Worm (Caenorhabditis elegans) whole organism, young adult: ENCODE measurements around the gene C25F9.12.

ENCODE experiments used
- D2030.7 ChIP-seq: fragments of 200-800 bp; sonication (Bioruptor generic); IDR thresholded peaks from 2 replicates; pipeline ENCODE4 v1.3.6; 2022; ENCODE audit warnings: missing genetic modification reagents, missing genetic modification characterization, missing compliant biosample characterization
- F22D6.2 ChIP-seq: sonication (generic microtip); optimal IDR thresholded peaks from 2 replicates; lab custom pipeline; 2016; ENCODE audit warnings: mild to moderate bottlenecking, missing genetic modification characterization, missing compliant biosample characterization
- F57A8.1 ChIP-seq: fragments of 200-800 bp; sonication (Bioruptor generic); optimal IDR thresholded peaks from 2 replicates; lab custom pipeline; 2018; ENCODE audit warnings: mild to moderate bottlenecking, missing genetic modification characterization, moderate library complexity, missing compliant biosample characterization
- aptf-3 ChIP-seq: fragments of 200-800 bp; sonication (Bioruptor generic); IDR thresholded peaks from 2 replicates; pipeline ENCODE4 v1.3.6; 2022; ENCODE audit warnings: missing genetic modification characterization, missing compliant biosample characterization
- atf-7 ChIP-seq: sonication (generic microtip); optimal IDR thresholded peaks from 2 replicates; lab custom pipeline; 2017; ENCODE audit warnings: mild to moderate bottlenecking, missing genetic modification characterization, missing compliant biosample characterization
- cebp-1 ChIP-seq, 2 experiments: fragments of 200-800 bp in 1 of 2; sonication (Bioruptor generic) in 1 of 2; sonication (generic microtip) in 1 of 2; IDR thresholded peaks in 1 of 2; optimal IDR thresholded peaks in 1 of 2; 2 replicates each; pipeline versions ENCODE4 v1.3.6 to Lab custom; 2017 to 2022; ENCODE audit warnings: missing compliant biosample characterization in 2 of 2, missing genetic modification characterization in 2 of 2, mild to moderate bottlenecking in 1 of 2, missing genetic modification reagents in 1 of 2, moderate library complexity in 1 of 2
- ceh-100 ChIP-seq: fragments of 200-800 bp; sonication (Bioruptor generic); IDR thresholded peaks from 2 replicates; pipeline ENCODE4 v1.3.6; 2022; ENCODE audit warnings: missing genetic modification reagents, missing genetic modification characterization, missing compliant biosample characterization
- ceh-40 ChIP-seq: fragments of 200-800 bp; sonication (Bioruptor generic); IDR thresholded peaks from 2 replicates; pipeline ENCODE4 v1.3.6; 2022; ENCODE audit warnings: missing genetic modification characterization, missing compliant biosample characterization
- chd-7 ChIP-seq: sonication (generic microtip); optimal IDR thresholded peaks from 2 replicates; lab custom pipeline; 2016; ENCODE audit warnings: mild to moderate bottlenecking, missing genetic modification characterization, moderate library complexity, missing compliant biosample characterization
- dox-1 ChIP-seq: fragments of 200-800 bp; sonication (Bioruptor generic); IDR thresholded peaks from 2 replicates; pipeline ENCODE4 v1.3.6; 2022; ENCODE audit warnings: missing genetic modification reagents, missing genetic modification characterization, missing compliant biosample characterization
- egl-18 ChIP-seq: fragments of 200-800 bp; sonication (Bioruptor generic); IDR thresholded peaks from 2 replicates; pipeline ENCODE4 v1.3.6; 2022; ENCODE audit warnings: missing genetic modification reagents, missing genetic modification characterization, missing compliant biosample characterization
- ets-4 ChIP-seq: fragments of 200-800 bp; sonication (Bioruptor generic); optimal IDR thresholded peaks from 2 replicates; lab custom pipeline; 2018; ENCODE audit warnings: mild to moderate bottlenecking, missing genetic modification characterization, missing compliant biosample characterization
- hmg-1.2 ChIP-seq: fragments of 200-800 bp; sonication (Bioruptor generic); IDR thresholded peaks from 2 replicates; pipeline ENCODE4 v1.3.6; 2022; ENCODE audit warnings: missing genetic modification reagents, missing genetic modification characterization, missing compliant biosample characterization
- lin-26 ChIP-seq: fragments of 200-800 bp; sonication (Bioruptor generic); IDR thresholded peaks from 2 replicates; pipeline ENCODE4 v1.3.6; 2022; ENCODE audit warnings: missing genetic modification reagents, missing genetic modification characterization, missing compliant biosample characterization
- madf-6 ChIP-seq: fragments of 200-800 bp; sonication (Bioruptor generic); IDR thresholded peaks from 2 replicates; pipeline ENCODE4 v1.3.6; 2022; ENCODE audit warnings: missing genetic modification reagents, missing genetic modification characterization, missing compliant biosample characterization
- mel-28 ChIP-seq: sonication (generic microtip); optimal IDR thresholded peaks from 2 replicates; lab custom pipeline; 2016; ENCODE audit warnings: borderline replicate concordance, mild to moderate bottlenecking, missing genetic modification characterization, missing compliant biosample characterization
- mxl-1 ChIP-seq: sonication (generic microtip); optimal IDR thresholded peaks from 2 replicates; lab custom pipeline; 2016; ENCODE audit warnings: missing genetic modification characterization, missing compliant biosample characterization
- nhr-80 ChIP-seq: sonication (generic microtip); optimal IDR thresholded peaks from 2 replicates; lab custom pipeline; 2016; ENCODE audit warnings: missing genetic modification characterization, missing compliant biosample characterization
- somi-1 ChIP-seq: fragments of 200-800 bp; sonication (Bioruptor generic); optimal IDR thresholded peaks from 2 replicates; lab custom pipeline; 2018; ENCODE audit warnings: mild to moderate bottlenecking, missing genetic modification characterization, missing compliant biosample characterization
- tbp1 ChIP-seq: fragments of 200-800 bp; sonication (Bioruptor generic); optimal IDR thresholded peaks from 2 replicates; lab custom pipeline; 2018; ENCODE audit warnings: mild to moderate bottlenecking, missing genetic modification characterization, missing compliant biosample characterization
- xnd-1 ChIP-seq: sonication (generic microtip); optimal IDR thresholded peaks from 2 replicates; lab custom pipeline; 2016; ENCODE audit warnings: missing genotype, missing genetic modification reagents, missing genetic modification characterization, missing compliant biosample characterization
- zfh-2 ChIP-seq: fragments of 200-800 bp; sonication (Bioruptor generic); conservative IDR thresholded peaks from 2 replicates; pipeline ENCODE4 v1.3.6; 2022; ENCODE audit warnings: missing genetic modification reagents, missing genetic modification characterization, missing compliant biosample characterization
- zim-3 ChIP-seq: sonication (generic microtip); optimal IDR thresholded peaks from 2 replicates; lab custom pipeline; 2017; ENCODE audit warnings: mild to moderate bottlenecking, missing genetic modification characterization, moderate library complexity, missing compliant biosample characterization
- ztf-18 ChIP-seq: sonication (generic microtip); optimal IDR thresholded peaks from 2 replicates; lab custom pipeline; 2016; ENCODE audit warnings: missing genotype, mild to moderate bottlenecking, missing genetic modification characterization, missing compliant biosample characterization
- ztf-28 ChIP-seq: fragments of 200-800 bp; sonication (Bioruptor generic); IDR thresholded peaks from 2 replicates; pipeline ENCODE4 v1.3.6; 2022; ENCODE audit warnings: missing genetic modification reagents, missing genetic modification characterization, missing compliant biosample characterization

Gene C25F9.12

DNA sequence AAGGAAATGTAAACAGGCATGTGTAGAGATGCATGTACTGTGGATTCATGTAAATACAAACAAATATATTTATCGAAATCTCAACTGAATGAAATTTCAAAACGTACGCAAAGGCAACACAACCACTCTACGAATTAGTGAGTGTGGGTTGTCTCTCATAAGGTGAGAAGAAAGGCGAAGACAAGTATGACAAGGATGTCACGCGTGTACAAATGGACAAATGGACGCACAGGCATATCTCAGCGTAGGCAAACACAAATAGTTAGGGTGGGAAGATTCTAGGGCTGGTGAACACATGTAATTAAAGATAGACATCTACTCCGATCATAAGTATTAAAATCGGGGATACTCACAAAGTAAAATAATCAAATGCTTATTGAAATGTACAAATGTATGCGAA lies 25.3 kb upstream of the C25F9.12 start:
- TF ChIP-seq zfh-2 (GFP tag; lab: Robert Waterston, UW) = no peak
- no peak for TF ChIP-seq F57A8.1 (GFP tag; lab: Kevin White, UChicago)
- TF ChIP-seq zim-3 (tag; lab: Kevin White, UChicago) = peak; percentile 0
- no peak for TF ChIP-seq mxl-1 (tag; lab: Kevin White, UChicago)
- 0 out of 2 replicates have a peak, but pooled peaks have one; percentile 26 for TF ChIP-seq lin-26 (GFP tag; lab: Robert Waterston, UW)

DNA sequence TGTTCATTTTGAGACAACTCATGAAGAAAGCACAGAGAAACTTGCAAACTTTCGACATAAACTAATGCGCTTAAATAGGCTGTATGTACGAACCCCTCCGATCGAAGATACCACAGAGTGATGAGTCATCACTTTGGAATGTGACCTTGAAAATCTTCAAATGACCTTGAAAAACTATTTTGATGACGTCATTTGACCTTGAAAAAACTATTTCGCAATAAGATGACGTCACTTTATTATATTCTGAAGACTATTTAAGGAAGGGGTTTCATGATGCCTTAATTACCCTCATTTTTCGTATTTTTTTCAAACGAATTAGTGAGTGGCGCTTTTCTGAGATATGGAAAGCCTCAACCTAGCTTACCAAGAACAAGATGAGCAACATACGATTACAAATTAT lies 18.4 kb upstream of the C25F9.12 start, which contains the start of gene C25F9.2:
C25F9.2 (plus strand) TSS at position 341 of the 400 bp plus-strand sequence.
- TF ChIP-seq xnd-1 (tag; lab: Kevin White, UChicago) = no peak
- peak; percentile 57 for TF ChIP-seq atf-7 (tag; lab: Kevin White, UChicago)

DNA sequence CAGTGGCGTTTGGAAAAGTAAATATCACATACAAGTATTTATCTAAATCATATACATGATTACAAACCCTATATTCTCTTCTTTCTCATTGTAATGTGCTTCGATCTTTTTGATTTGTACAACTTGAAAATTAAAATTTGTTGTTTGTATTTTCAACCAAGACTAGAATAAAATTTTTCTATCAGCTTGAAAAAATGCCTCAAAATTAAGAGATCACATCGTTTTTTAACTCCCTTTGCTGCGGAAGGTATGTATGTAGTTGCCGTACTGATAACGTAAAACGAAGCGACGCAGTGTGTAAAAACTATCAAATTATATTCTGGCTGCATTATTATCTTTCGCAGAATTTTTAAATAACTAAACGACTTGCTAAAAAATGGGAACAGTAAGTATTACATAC lies 15.1 kb upstream of the C25F9.12 start, which contains the start of gene C25F9.15:
C25F9.15 (plus strand) TSS at position 301 of the 400 bp plus-strand sequence.
- TF ChIP-seq nhr-80 (tag; lab: Kevin White, UChicago) (peak; percentile 3), ztf-18 (no peak)
- TF ChIP-seq, all 124 proteins: peak for 1

DNA sequence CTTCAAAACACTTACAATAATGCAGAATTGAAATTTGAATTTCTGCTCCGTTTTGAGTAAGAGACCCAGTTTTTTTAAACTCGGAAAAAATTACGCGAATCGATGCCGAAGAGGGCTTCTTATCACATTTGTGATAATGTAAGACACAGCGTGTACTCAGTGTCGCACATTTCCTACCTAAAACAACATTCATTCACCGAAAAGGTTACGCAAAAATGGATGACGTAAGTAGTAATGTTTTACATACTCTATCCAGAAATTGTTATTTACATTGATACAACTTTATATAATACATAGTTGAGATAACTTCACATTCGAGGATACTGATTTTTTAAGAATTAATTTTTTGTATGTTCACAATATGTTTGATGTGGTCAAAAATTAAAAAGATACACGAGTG lies 13.7 kb upstream of the C25F9.12 start, which contains the start of the genes C25F9.4 and C25F9.9:
C25F9.4 (minus strand) TSS at position 101 of the 400 bp plus-strand sequence.
C25F9.9 (plus strand) TSS at position 137 of the 400 bp plus-strand sequence.
- TF ChIP-seq ceh-100 (no peak), ztf-28 (GFP tag; lab: Robert Waterston, UW) (no peak), nhr-80 (tag; lab: Kevin White, UChicago) (peak; percentile 7), F22D6.2 (tag; lab: Kevin White, UChicago) (no peak)

DNA sequence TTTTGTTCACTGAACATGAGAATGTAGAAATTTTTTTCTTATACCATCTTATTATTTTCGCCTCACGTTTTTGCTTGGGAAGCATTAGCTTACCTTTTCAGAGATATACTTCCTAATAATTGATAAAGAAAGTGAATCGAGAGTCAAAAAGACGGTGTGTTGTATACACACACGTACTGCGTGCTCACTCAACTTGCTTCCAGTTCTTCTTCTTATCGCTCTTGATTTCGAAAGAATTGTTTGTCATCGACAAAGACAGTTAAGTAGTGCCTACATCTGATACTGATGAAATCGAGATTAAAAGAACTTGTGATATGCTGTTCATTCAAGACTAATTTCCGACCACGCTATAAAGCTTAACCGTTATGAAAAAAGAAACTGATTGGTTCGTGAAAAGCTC lies 7.9 kb upstream of the C25F9.12 start, which contains the start of gene C25F9.5:
C25F9.5 (minus strand) TSS at position 195 of the 400 bp plus-strand sequence.
- TF ChIP-seq nhr-80 (tag; lab: Kevin White, UChicago) (peak; percentile 70), cebp-1 (GFP tag; IDR thresholded peaks at IDR 0.05; lab: Robert Waterston, UW) (peak; percentile 69; the same call in 1 of the 2 replicates), cebp-1 (tag; optimal IDR thresholded peaks at IDR 0.05; lab: Kevin White, UChicago) (peak; percentile 70), chd-7 (no peak), hmg-1.2 (no peak)

DNA sequence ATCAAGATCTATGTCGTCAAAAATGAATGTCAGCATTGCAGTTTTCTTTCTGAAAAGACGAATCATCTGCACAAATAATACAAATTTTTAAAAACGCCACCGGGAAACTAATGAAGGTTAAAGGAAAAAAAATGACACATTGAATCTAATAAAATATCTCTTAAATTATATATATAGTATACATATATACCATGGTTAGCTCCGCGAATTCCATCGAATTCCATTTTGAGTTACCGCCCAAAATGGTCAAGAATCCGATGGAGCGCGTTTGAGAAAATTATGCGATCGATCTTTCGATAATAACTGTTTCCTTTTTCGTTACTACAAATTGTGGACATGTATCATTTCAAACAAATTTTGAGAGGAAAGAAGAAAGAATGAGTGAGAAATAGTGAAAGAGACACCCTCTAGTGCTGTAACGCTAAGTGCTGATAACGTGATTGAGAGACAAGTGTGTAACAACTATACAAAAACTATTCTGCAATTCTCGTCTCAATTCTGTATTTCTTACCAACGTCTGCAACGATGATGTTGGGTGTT lies 2.6 kb upstream of the C25F9.12 start, which contains the start of the genes C25F9.6 and C25F9.10:
C25F9.6 (minus strand) TSS at position 51 of the 540 bp plus-strand sequence.
C25F9.10 (plus strand) TSS at position 454 of the 540 bp plus-strand sequence.
- TF ChIP-seq dox-1 (GFP tag; lab: Robert Waterston, UW) (peak; percentile 39; the same call in 1 of the 2 replicates), hmg-1.2 (no peak), aptf-3 (no peak), madf-6 (GFP tag; lab: Robert Waterston, UW) (no peak), ceh-100 (no peak), ets-4 (GFP tag; lab: Kevin White, UChicago) (no peak), lin-26 (GFP tag; lab: Robert Waterston, UW) (no peak), F57A8.1 (GFP tag; lab: Kevin White, UChicago) (no peak), nhr-80 (tag; lab: Kevin White, UChicago) (peak; percentile 84), ceh-40 (GFP tag; lab: Robert Waterston, UW) (no peak), mel-28 (no peak), tbp1 (GFP tag; lab: Kevin White, UChicago) (no peak)

DNA sequence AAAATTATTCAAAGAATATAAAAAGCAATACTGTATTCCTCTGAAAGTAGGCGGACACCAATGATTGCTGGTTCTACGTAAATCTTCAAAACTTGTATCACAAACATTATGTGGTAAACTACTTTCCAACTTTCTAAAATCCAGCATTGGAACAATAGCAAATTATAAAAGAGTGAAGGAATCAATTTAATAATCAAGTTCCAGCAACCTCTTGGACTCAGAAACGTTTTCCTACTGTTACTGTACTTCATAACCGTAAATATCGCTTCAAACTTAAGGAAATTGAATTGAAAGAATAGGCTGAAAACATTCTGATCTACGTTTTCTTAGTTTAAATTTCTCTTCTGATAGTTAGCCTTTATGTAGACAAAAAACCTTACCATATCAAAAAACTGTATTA lies 864 bp upstream of the C25F9.12 start:
- TF ChIP-seq somi-1 (GFP tag; lab: Kevin White, UChicago) (no peak), egl-18 (no peak), cebp-1 (GFP tag; IDR thresholded peaks at IDR 0.05; lab: Robert Waterston, UW) (no peak), cebp-1 (tag; optimal IDR thresholded peaks at IDR 0.05; lab: Kevin White, UChicago) (no peak), D2030.7 (GFP tag; lab: Robert Waterston, UW) (no peak)
